Fruit fly (Drosophila melanogaster): ENCODE data around the gene lwr.

Gene lwr

dm6 chr2L:518979-519891 lies 23.1 kb downstream of the lwr start:
- TF ChIP-seq CG13204 (GFP tag; optimal IDR thresholded peaks at IDR 0.05) (peak; percentile 34), Ets98B (GFP tag; IDR thresholded peaks at IDR 0.05) (no peak), CG32121 (GFP tag; IDR thresholded peaks at IDR 0.05) (no peak), CG8301 (tag; optimal IDR thresholded peaks at IDR 0.05) (no peak), CG34367 (tag; optimal IDR thresholded peaks at IDR 0.05) (no peak), EcR (GFP tag; optimal IDR thresholded peaks at IDR 0.05) (peak; percentile 24), CG8159 (tag; optimal IDR thresholded peaks at IDR 0.05) (peak; percentile 15), Pif1B (GFP tag; optimal IDR thresholded peaks at IDR 0.05) (no peak)

DNA sequence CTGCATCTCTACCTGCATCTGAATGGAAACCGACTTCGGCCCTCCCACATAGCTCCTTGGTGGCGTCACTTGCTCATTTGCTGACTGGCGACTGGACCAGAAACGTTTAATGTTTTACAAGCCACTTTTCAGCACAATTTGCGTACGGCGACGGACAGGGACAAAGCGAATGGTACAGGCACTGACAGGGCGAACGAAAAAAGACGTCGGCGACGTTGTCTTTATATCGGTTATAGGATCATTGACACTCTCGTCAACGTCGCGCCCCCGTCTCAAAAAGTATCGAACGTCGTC lies 23.8 kb downstream of the lwr start:
- TF ChIP-seq CG15710 (tag; optimal IDR thresholded peaks at IDR 0.05) (no peak), Snoo (tag; optimal IDR thresholded peaks at IDR 0.05) (no peak), EcR (GFP tag; optimal IDR thresholded peaks at IDR 0.05) (no peak), Ets98B (GFP tag; IDR thresholded peaks at IDR 0.05) (no peak), CG4496 (GFP tag; IDR thresholded peaks at IDR 0.05) (no peak), CG8159 (tag; optimal IDR thresholded peaks at IDR 0.05) (no peak), CG9948 (tag; optimal IDR thresholded peaks at IDR 0.05) (no peak), D1 (tag; optimal IDR thresholded peaks at IDR 0.05) (no peak), CG14655 (GFP tag; optimal IDR thresholded peaks at IDR 0.05) (no peak), CG8301 (tag; optimal IDR thresholded peaks at IDR 0.05) (no peak), CG10348 (GFP tag; IDR thresholded peaks at IDR 0.05) (no peak)

dm6 chr2L:517911-518619 lies 24.3 kb downstream of the lwr start:
- TF ChIP-seq CG8159 (tag; optimal IDR thresholded peaks at IDR 0.05): peak; percentile 45
- peak; percentile 16 for TF ChIP-seq Snoo (tag; optimal IDR thresholded peaks at IDR 0.05)
- TF ChIP-seq CG34367 (tag; optimal IDR thresholded peaks at IDR 0.05): no peak
- no peak for TF ChIP-seq CG8301 (tag; optimal IDR thresholded peaks at IDR 0.05)
- peak; percentile 51 for TF ChIP-seq Pif1A (GFP tag; optimal IDR thresholded peaks at IDR 0.05)
- TF ChIP-seq CG4496 (GFP tag; IDR thresholded peaks at IDR 0.05): no peak
- peak; percentile 22 for TF ChIP-seq Pif1B (GFP tag; optimal IDR thresholded peaks at IDR 0.05)
- TF ChIP-seq CG9948 (tag; optimal IDR thresholded peaks at IDR 0.05): peak; percentile 19
- no peak for TF ChIP-seq CG12605 (GFP tag; IDR thresholded peaks at IDR 0.05)
- TF ChIP-seq CG17806 (tag; optimal IDR thresholded peaks at IDR 0.05): peak; percentile 13
- TF ChIP-seq CG15710 (tag; optimal IDR thresholded peaks at IDR 0.05): peak; percentile 35
- TF ChIP-seq CG14655 (GFP tag; optimal IDR thresholded peaks at IDR 0.05): no peak

dm6 chr2L:516032-516993 lies 26.1 kb downstream of the lwr start:
- TF ChIP-seq Pif1A (GFP tag; optimal IDR thresholded peaks at IDR 0.05): peak; percentile 49
- peak; percentile 64; the same call in 1 of the 2 replicates for TF ChIP-seq CG32121 (GFP tag; IDR thresholded peaks at IDR 0.05)
- peak; percentile 87 for TF ChIP-seq CG8159 (tag; optimal IDR thresholded peaks at IDR 0.05)
- no peak for TF ChIP-seq CG12605 (GFP tag; IDR thresholded peaks at IDR 0.05)
- TF ChIP-seq Snoo (tag; optimal IDR thresholded peaks at IDR 0.05): peak; percentile 72
- TF ChIP-seq CG9948 (tag; optimal IDR thresholded peaks at IDR 0.05): peak; percentile 82
- peak; percentile 67 for TF ChIP-seq Ets98B (GFP tag; IDR thresholded peaks at IDR 0.05)
- peak; percentile 83 for TF ChIP-seq CG4496 (GFP tag; IDR thresholded peaks at IDR 0.05)
- peak; percentile 72 for TF ChIP-seq fd96Ca (GFP tag; IDR thresholded peaks at IDR 0.05)
- TF ChIP-seq CG10348 (GFP tag; IDR thresholded peaks at IDR 0.05): no peak
- TF ChIP-seq EcR (GFP tag; optimal IDR thresholded peaks at IDR 0.05): no peak
- no peak for TF ChIP-seq rn (GFP tag; IDR thresholded peaks at IDR 0.05)
- peak; percentile 62 for TF ChIP-seq CG34367 (tag; optimal IDR thresholded peaks at IDR 0.05)
- TF ChIP-seq D1 (tag; optimal IDR thresholded peaks at IDR 0.05): no peak
- TF ChIP-seq Pif1B (GFP tag; optimal IDR thresholded peaks at IDR 0.05): peak; percentile 24
- TF ChIP-seq CG17806 (tag; optimal IDR thresholded peaks at IDR 0.05): peak; percentile 80
- peak; percentile 67 for TF ChIP-seq CG8301 (tag; optimal IDR thresholded peaks at IDR 0.05)
- peak; percentile 74 for TF ChIP-seq CG15710 (tag; optimal IDR thresholded peaks at IDR 0.05)
- peak; percentile 67 for TF ChIP-seq gl (tag; optimal IDR thresholded peaks at IDR 0.05)
- no peak for TF ChIP-seq CG13204 (GFP tag; optimal IDR thresholded peaks at IDR 0.05)
- TF ChIP-seq CG14655 (GFP tag; optimal IDR thresholded peaks at IDR 0.05): peak; percentile 73

- TF ChIP-seq fd96Ca (GFP tag; IDR thresholded peaks at IDR 0.05) (no peak), D1 (tag; optimal IDR thresholded peaks at IDR 0.05) (no peak), CG9948 (tag; optimal IDR thresholded peaks at IDR 0.05) (no peak), CG8159 (tag; optimal IDR thresholded peaks at IDR 0.05) (no peak), CG12605 (GFP tag; IDR thresholded peaks at IDR 0.05) (no peak), CG8301 (tag; optimal IDR thresholded peaks at IDR 0.05) (no peak), CG34367 (tag; optimal IDR thresholded peaks at IDR 0.05) (no peak), Ets98B (GFP tag; IDR thresholded peaks at IDR 0.05) (no peak), CG32121 (GFP tag; IDR thresholded peaks at IDR 0.05) (no peak), rn (GFP tag; IDR thresholded peaks at IDR 0.05) (no peak), CG15710 (tag; optimal IDR thresholded peaks at IDR 0.05) (no peak), gl (tag; optimal IDR thresholded peaks at IDR 0.05) (no peak), EcR (GFP tag; optimal IDR thresholded peaks at IDR 0.05) (no peak), Pif1A (GFP tag; optimal IDR thresholded peaks at IDR 0.05) (no peak), CG13204 (GFP tag; optimal IDR thresholded peaks at IDR 0.05) (no peak)
These were observed 28.1 kb downstream of the lwr start for dm6 chr2L:514124-514818.

Measured in whole organism, pupa.